Worm (Caenorhabditis elegans) whole organism, young adult: ENCODE data around the gene Y43C5A.2.
A peak's percentile ranks its signal among the peaks of the same experiment; 100 is the strongest.

Experiments used
- B0336.3 ChIP-seq: fragments of 200-800 bp; sonication (Bioruptor generic); IDR thresholded peaks from 2 replicates; pipeline ENCODE4 v1.3.6; 2022; ENCODE audit warnings: missing genetic modification characterization, missing compliant biosample characterization
- C17E4.6 ChIP-seq: fragments of 200-800 bp; sonication (Bioruptor generic); IDR thresholded peaks from 2 replicates; pipeline ENCODE4 v1.3.6; 2022; ENCODE audit warnings: missing genetic modification reagents, missing genetic modification characterization, missing compliant biosample characterization
- D2030.7 ChIP-seq: fragments of 200-800 bp; sonication (Bioruptor generic); IDR thresholded peaks from 2 replicates; pipeline ENCODE4 v1.3.6; 2022; ENCODE audit warnings: missing genetic modification reagents, missing genetic modification characterization, missing compliant biosample characterization
- F22D6.2 ChIP-seq: sonication (generic microtip); optimal IDR thresholded peaks from 2 replicates; lab custom pipeline; 2016; ENCODE audit warnings: mild to moderate bottlenecking, missing genetic modification characterization, missing compliant biosample characterization
- F39B2.1 ChIP-seq: fragments of 200-800 bp; sonication (Bioruptor generic); IDR thresholded peaks from 2 replicates; pipeline ENCODE4 v1.3.6; 2022; ENCODE audit warnings: missing genetic modification reagents, missing genetic modification characterization, missing compliant biosample characterization
- F57C9.4 ChIP-seq: sonication (generic microtip); optimal IDR thresholded peaks from 2 replicates; lab custom pipeline; 2017; ENCODE audit warnings: mild to moderate bottlenecking, missing genetic modification characterization, missing compliant biosample characterization
- K12H6.12 ChIP-seq: fragments of 200-800 bp; sonication (Bioruptor generic); optimal IDR thresholded peaks from 2 replicates; lab custom pipeline; 2018; ENCODE audit warnings: mild to moderate bottlenecking, missing genetic modification characterization, missing compliant biosample characterization
- T07F8.4 ChIP-seq: sonication (generic microtip); optimal IDR thresholded peaks from 2 replicates; lab custom pipeline; 2016; ENCODE audit warnings: mild to moderate bottlenecking, missing genetic modification characterization, moderate library complexity, missing compliant biosample characterization
- Y53F4B.3 ChIP-seq: fragments of 200-800 bp; sonication (Bioruptor generic); IDR thresholded peaks from 2 replicates; pipeline ENCODE4 v1.3.6; 2022; ENCODE audit warnings: missing genetic modification reagents, missing genetic modification characterization, missing compliant biosample characterization
- Y53G8AR.9 ChIP-seq: fragments of 200-800 bp; sonication (Bioruptor generic); conservative IDR thresholded peaks from 2 replicates; pipeline ENCODE4 v1.3.6; 2022; ENCODE audit warnings: missing genetic modification reagents, missing genetic modification characterization, missing compliant biosample characterization
- aptf-3 ChIP-seq: fragments of 200-800 bp; sonication (Bioruptor generic); IDR thresholded peaks from 2 replicates; pipeline ENCODE4 v1.3.6; 2022; ENCODE audit warnings: missing genetic modification characterization, missing compliant biosample characterization
- atf-7 ChIP-seq: sonication (generic microtip); optimal IDR thresholded peaks from 2 replicates; lab custom pipeline; 2017; ENCODE audit warnings: mild to moderate bottlenecking, missing genetic modification characterization, missing compliant biosample characterization
- bed-2 ChIP-seq: fragments of 200-800 bp; sonication (Bioruptor generic); IDR thresholded peaks from 2 replicates; pipeline ENCODE4 v1.3.6; 2022; ENCODE audit warnings: missing genetic modification reagents, missing genetic modification characterization, missing compliant biosample characterization
- ceh-40 ChIP-seq: fragments of 200-800 bp; sonication (Bioruptor generic); IDR thresholded peaks from 2 replicates; pipeline ENCODE4 v1.3.6; 2022; ENCODE audit warnings: missing genetic modification characterization, missing compliant biosample characterization
- ceh-58 ChIP-seq: fragments of 200-800 bp; sonication (Bioruptor generic); IDR thresholded peaks from 2 replicates; pipeline ENCODE4 v1.3.6; 2022; ENCODE audit warnings: missing genetic modification characterization, missing compliant biosample characterization
- ceh-91 ChIP-seq: fragments of 200-800 bp; sonication (Bioruptor generic); IDR thresholded peaks from 2 replicates; pipeline ENCODE4 v1.3.6; 2022; ENCODE audit warnings: missing genetic modification reagents, missing genetic modification characterization, missing compliant biosample characterization
- efl-1 ChIP-seq: fragments of 150-350 bp; optimal IDR thresholded peaks from 2 replicates; lab custom pipeline; 2014; ENCODE audit warnings: missing biosample characterization, missing genetic modification reagents, missing genetic modification characterization
- ekl-4 ChIP-seq: fragments of 200-800 bp; sonication (Bioruptor generic); IDR thresholded peaks from 2 replicates; pipeline ENCODE4 v1.3.6; 2022; ENCODE audit warnings: missing genetic modification reagents, missing genetic modification characterization, missing compliant biosample characterization
- ets-4 ChIP-seq: fragments of 200-800 bp; sonication (Bioruptor generic); optimal IDR thresholded peaks from 2 replicates; lab custom pipeline; 2018; ENCODE audit warnings: mild to moderate bottlenecking, missing genetic modification characterization, missing compliant biosample characterization
- fkh-3 ChIP-seq: sonication (generic microtip); optimal IDR thresholded peaks from 2 replicates; lab custom pipeline; 2016; ENCODE audit warnings: mild to moderate bottlenecking, missing genetic modification characterization, missing compliant biosample characterization
- gei-17 ChIP-seq: fragments of 200-800 bp; sonication (Bioruptor generic); optimal IDR thresholded peaks from 2 replicates; lab custom pipeline; 2018; ENCODE audit warnings: mild to moderate bottlenecking, missing genetic modification characterization, missing compliant biosample characterization
- him-1 ChIP-seq: sonication (generic microtip); optimal IDR thresholded peaks from 2 replicates; lab custom pipeline; 2016; ENCODE audit warnings: missing genotype, missing genetic modification reagents, missing genetic modification characterization, missing compliant biosample characterization
- hlh-12 ChIP-seq: sonication (generic microtip); optimal IDR thresholded peaks from 2 replicates; lab custom pipeline; 2016; ENCODE audit warnings: missing genetic modification characterization, missing compliant biosample characterization
- hlh-26 ChIP-seq: fragments of 200-800 bp; sonication (Bioruptor generic); conservative IDR thresholded peaks from 2 replicates; pipeline ENCODE4 v1.3.6; 2022; ENCODE audit warnings: missing genetic modification reagents, missing genetic modification characterization, missing compliant biosample characterization
- hrde-1 ChIP-seq: sonication (generic microtip); optimal IDR thresholded peaks from 2 replicates; lab custom pipeline; 2016; ENCODE audit warnings: missing genetic modification characterization, mild to moderate bottlenecking, missing compliant biosample characterization, moderate library complexity, missing genotype, missing genetic modification reagents, borderline replicate concordance
- hsf-1 ChIP-seq: fragments of 200-800 bp; sonication (Bioruptor generic); IDR thresholded peaks from 2 replicates; pipeline ENCODE4 v1.3.6; 2022; ENCODE audit warnings: missing genetic modification reagents, missing genetic modification characterization, missing compliant biosample characterization
- let-526 ChIP-seq: fragments of 200-800 bp; sonication (Bioruptor generic); IDR thresholded peaks from 2 replicates; pipeline ENCODE4 v1.3.6; 2022; ENCODE audit warnings: missing genetic modification reagents, missing genetic modification characterization, missing compliant biosample characterization
- lin-26 ChIP-seq: fragments of 200-800 bp; sonication (Bioruptor generic); IDR thresholded peaks from 2 replicates; pipeline ENCODE4 v1.3.6; 2022; ENCODE audit warnings: missing genetic modification reagents, missing genetic modification characterization, missing compliant biosample characterization
- lin-54 ChIP-seq: fragments of 200-800 bp; sonication (Bioruptor generic); optimal IDR thresholded peaks from 2 replicates; lab custom pipeline; 2018; ENCODE audit warnings: mild to moderate bottlenecking, missing genetic modification characterization, missing compliant biosample characterization
- madf-3 ChIP-seq: fragments of 200-800 bp; sonication (Bioruptor generic); IDR thresholded peaks from 2 replicates; pipeline ENCODE4 v1.3.6; 2022; ENCODE audit warnings: missing genetic modification reagents, missing genetic modification characterization, missing compliant biosample characterization
- mes-4 ChIP-seq: sonication (generic microtip); optimal IDR thresholded peaks from 2 replicates; lab custom pipeline; 2016; ENCODE audit warnings: missing genotype, missing genetic modification characterization, missing compliant biosample characterization
- mxl-1 ChIP-seq: sonication (generic microtip); optimal IDR thresholded peaks from 2 replicates; lab custom pipeline; 2016; ENCODE audit warnings: missing genetic modification characterization, missing compliant biosample characterization
- nfya-1 ChIP-seq: sonication (generic microtip); optimal IDR thresholded peaks from 2 replicates; lab custom pipeline; 2017; ENCODE audit warnings: antibody characterized with exemption, missing compliant biosample characterization, missing genetic modification characterization, borderline replicate concordance; ENCODE audit not compliant: insufficient read depth
- nfya-2 ChIP-seq: fragments of 200-800 bp; sonication (Bioruptor generic); IDR thresholded peaks from 2 replicates; pipeline ENCODE4 v1.3.6; 2022; ENCODE audit warnings: missing genetic modification reagents, missing genetic modification characterization, missing compliant biosample characterization
- nhr-27 ChIP-seq: fragments of 200-800 bp; sonication (Bioruptor generic); optimal IDR thresholded peaks from 2 replicates; lab custom pipeline; 2018; ENCODE audit warnings: mild to moderate bottlenecking, missing genetic modification characterization, moderate library complexity, missing compliant biosample characterization
- pbrm-1 ChIP-seq: fragments of 200-800 bp; sonication (Bioruptor generic); IDR thresholded peaks from 2 replicates; pipeline ENCODE4 v1.3.6; 2022; ENCODE audit warnings: missing genetic modification reagents, missing genetic modification characterization, missing compliant biosample characterization
- rcor-1 ChIP-seq: fragments of 200-800 bp; sonication (Bioruptor generic); IDR thresholded peaks from 2 replicates; pipeline ENCODE4 v1.3.6; 2022; ENCODE audit warnings: missing genetic modification reagents, missing genetic modification characterization, missing compliant biosample characterization
- repo-1 ChIP-seq: sonication (generic microtip); optimal IDR thresholded peaks from 2 replicates; lab custom pipeline; 2017; ENCODE audit warnings: mild to moderate bottlenecking, missing genetic modification characterization, missing compliant biosample characterization
- rpc-1 ChIP-seq, 2 experiments: fragments of 150-350 bp in 1 of 2; sonication (generic microtip) in 1 of 2; optimal IDR thresholded peaks; 2 replicates each; lab custom pipeline; 2014 to 2018; ENCODE audit warnings: missing biosample characterization in 1 of 2, missing genetic modification characterization in 1 of 2, missing genetic modification reagents in 1 of 2, missing genotype in 1 of 2
- sdz-38 ChIP-seq: sonication (generic microtip); optimal IDR thresholded peaks from 2 replicates; lab custom pipeline; 2016; ENCODE audit warnings: missing genotype, missing genetic modification characterization, missing compliant biosample characterization
- snpc-1.1 ChIP-seq: sonication (generic microtip); optimal IDR thresholded peaks from 2 replicates; lab custom pipeline; 2017; ENCODE audit warnings: missing genetic modification characterization, mild to moderate bottlenecking, missing compliant biosample characterization, antibody characterized with exemption, moderate library complexity, missing genotype, missing genetic modification reagents; ENCODE audit not compliant: insufficient read depth
- snpc-3.4 ChIP-seq: sonication (generic microtip); optimal IDR thresholded peaks from 2 replicates; lab custom pipeline; 2017; ENCODE audit warnings: missing genetic modification characterization, mild to moderate bottlenecking, missing compliant biosample characterization, antibody characterized with exemption, moderate library complexity, missing genotype, missing genetic modification reagents
- snpc-4 ChIP-seq, 5 experiments: fragments of 150-350 bp in 1 of 5; sonication (generic microtip) in 4 of 5; optimal IDR thresholded peaks; 2 replicates each; lab custom pipeline; 2014 to 2018; ENCODE audit warnings: missing genetic modification characterization in 5 of 5, missing biosample characterization in 3 of 5, antibody characterized with exemption in 2 of 5, mild to moderate bottlenecking in 2 of 5, missing compliant biosample characterization in 2 of 5, missing genotype in 2 of 5, moderate library complexity in 2 of 5, missing genetic modification reagents in 1 of 5
- somi-1 ChIP-seq: fragments of 200-800 bp; sonication (Bioruptor generic); optimal IDR thresholded peaks from 2 replicates; lab custom pipeline; 2018; ENCODE audit warnings: mild to moderate bottlenecking, missing genetic modification characterization, missing compliant biosample characterization
- tbx-9 ChIP-seq: sonication (generic microtip); optimal IDR thresholded peaks from 2 replicates; lab custom pipeline; 2016; ENCODE audit warnings: borderline replicate concordance, missing genetic modification characterization, inconsistent platforms, missing compliant biosample characterization
- ztf-26 ChIP-seq: sonication (generic microtip); optimal IDR thresholded peaks from 2 replicates; lab custom pipeline; 2017; ENCODE audit warnings: missing genetic modification characterization, missing compliant biosample characterization
- ztf-3 ChIP-seq: fragments of 200-800 bp; sonication (Bioruptor generic); optimal IDR thresholded peaks from 2 replicates; lab custom pipeline; 2018; ENCODE audit warnings: mild to moderate bottlenecking, missing genetic modification characterization, missing compliant biosample characterization
- ztf-6 ChIP-seq: fragments of 200-800 bp; sonication (Bioruptor generic); IDR thresholded peaks from 2 replicates; pipeline ENCODE4 v1.3.6; 2022; ENCODE audit warnings: missing genetic modification reagents, missing genetic modification characterization, missing compliant biosample characterization

The Y43C5A.2 gene

ce11 chrIV:10242458-10243123 lies 27.1 kb upstream of the Y43C5A.2 start (continued):
- TF ChIP-seq snpc-1.1 (no peak), hlh-26 (GFP tag; lab: Robert Waterston, UW) (no peak), Y53F4B.3 (no peak), repo-1 (tag; lab: Kevin White, UChicago) (no peak), rpc-1 (optimal IDR thresholded peaks at IDR 0.05; lab: Kevin White, UChicago) (no peak), rpc-1 (tag; optimal IDR thresholded peaks at IDR 0.05; lab: Kevin White, UChicago) (no peak), ceh-40 (GFP tag; lab: Robert Waterston, UW) (no peak), ets-4 (GFP tag; lab: Kevin White, UChicago) (no peak), snpc-3.4 (no peak), B0336.3 (GFP tag; lab: Robert Waterston, UW) (no peak; the same call in 1 of the 2 replicates), T07F8.4 (tag; lab: Kevin White, UChicago) (no peak), aptf-3 (GFP tag; lab: Robert Waterston, UW) (no peak), C17E4.6 (GFP tag; lab: Robert Waterston, UW) (no peak), F39B2.1 (GFP tag; lab: Robert Waterston, UW) (no peak), lin-54 (GFP tag; lab: Kevin White, UChicago) (peak; percentile 48), ztf-26 (tag; lab: Kevin White, UChicago) (no peak), hsf-1 (GFP tag; lab: Robert Waterston, UW) (0 out of 2 replicates have a peak, but pooled peaks have one; percentile 48), nhr-27 (tag; lab: Kevin White, UChicago) (no peak), somi-1 (no peak), mxl-1 (tag; lab: Kevin White, UChicago) (no peak), Y53G8AR.9 (no peak), K12H6.12 (tag; lab: Kevin White, UChicago) (no peak), bed-2 (no peak), pbrm-1 (peak; percentile 20; the same call in 1 of the 2 replicates), D2030.7 (GFP tag; lab: Robert Waterston, UW) (peak; percentile 44), ceh-91 (GFP tag; lab: Robert Waterston, UW) (peak; percentile 42; the same call in 1 of the 2 replicates), gei-17 (GFP tag; lab: Kevin White, UChicago) (no peak), him-1 (tag; lab: Kevin White, UChicago) (no peak), rcor-1 (GFP tag; lab: Robert Waterston, UW) (no peak), mes-4 (tag; lab: Kevin White, UChicago) (no peak), sdz-38 (tag; lab: Kevin White, UChicago) (no peak), let-526 (GFP tag; lab: Robert Waterston, UW) (no peak), snpc-4 (GFP tag; optimal IDR thresholded peaks at IDR 0.05; lab: Kevin White, UChicago) (no peak), snpc-4 (tag; optimal IDR thresholded peaks at IDR 0.05; lab: Kevin White, UChicago) (no peak), hlh-12 (tag; lab: Kevin White, UChicago) (no peak), nfya-1 (tag; lab: Kevin White, UChicago) (no peak), atf-7 (tag; lab: Kevin White, UChicago) (no peak), F22D6.2 (no peak), ekl-4 (no peak), tbx-9 (tag; lab: Kevin White, UChicago) (no peak), efl-1 (GFP tag; lab: Kevin White, UChicago) (peak; percentile 81), ceh-58 (no peak), madf-3 (GFP tag; lab: Robert Waterston, UW) (no peak), F57C9.4 (tag; lab: Kevin White, UChicago) (no peak), lin-26 (GFP tag; lab: Robert Waterston, UW) (no peak), ztf-3 (GFP tag; lab: Kevin White, UChicago) (no peak), ztf-6 (GFP tag; lab: Robert Waterston, UW) (no peak), hrde-1 (tag; lab: Kevin White, UChicago) (no peak), nfya-2 (GFP tag; lab: Robert Waterston, UW) (no peak), fkh-3 (tag; lab: Kevin White, UChicago) (no peak)
